Worm (Caenorhabditis elegans) whole organism, late embryonic: ENCODE results near the gene lin-18.

Source experiments
- F13H6.1 ChIP-seq: sonication (generic microtip); optimal IDR thresholded peaks from 2 replicates; lab custom pipeline; 2016; ENCODE audit warnings: missing genetic modification characterization, missing compliant biosample characterization
- K02D7.2 ChIP-seq: sonication (generic microtip); optimal IDR thresholded peaks from 2 replicates; lab custom pipeline; 2017; ENCODE audit warnings: mild to moderate bottlenecking, missing genetic modification characterization, missing compliant biosample characterization
- Y22D7AL.16 ChIP-seq: sonication (generic microtip); optimal IDR thresholded peaks from 2 replicates; lab custom pipeline; 2016; ENCODE audit warnings: missing genetic modification characterization, missing compliant biosample characterization
- ceh-19 ChIP-seq: fragments of 200-800 bp; sonication (Bioruptor generic); optimal IDR thresholded peaks from 2 replicates; lab custom pipeline; 2018; ENCODE audit warnings: mild to moderate bottlenecking, missing genetic modification characterization, missing compliant biosample characterization
- ceh-2 ChIP-seq: sonication (generic microtip); optimal IDR thresholded peaks from 2 replicates; lab custom pipeline; 2016; ENCODE audit warnings: missing genotype, missing genetic modification characterization, missing compliant biosample characterization
- ceh-22 ChIP-seq: sonication (generic microtip); optimal IDR thresholded peaks from 2 replicates; lab custom pipeline; 2017; ENCODE audit warnings: missing biosample characterization, missing genetic modification characterization
- ceh-31 ChIP-seq: sonication (generic microtip); optimal IDR thresholded peaks from 2 replicates; lab custom pipeline; 2016; ENCODE audit warnings: missing genetic modification characterization, missing compliant biosample characterization
- ceh-34 ChIP-seq: sonication (generic microtip); optimal IDR thresholded peaks from 2 replicates; lab custom pipeline; 2016; ENCODE audit warnings: mild to moderate bottlenecking, missing genetic modification characterization, missing compliant biosample characterization
- ceh-6 ChIP-seq: fragments of 200-800 bp; sonication (Bioruptor generic); optimal IDR thresholded peaks from 2 replicates; lab custom pipeline; 2018; ENCODE audit warnings: mild to moderate bottlenecking, missing genetic modification characterization, missing compliant biosample characterization
- che-1 ChIP-seq: sonication (generic microtip); optimal IDR thresholded peaks from 2 replicates; lab custom pipeline; 2016; ENCODE audit warnings: mild to moderate bottlenecking, missing genetic modification characterization, missing compliant biosample characterization
- dmd-4 ChIP-seq: sonication (generic microtip); optimal IDR thresholded peaks from 2 replicates; lab custom pipeline; 2016; ENCODE audit warnings: borderline replicate concordance, missing genetic modification characterization, missing compliant biosample characterization
- dve-1 ChIP-seq: sonication (generic microtip); optimal IDR thresholded peaks from 2 replicates; lab custom pipeline; 2017; ENCODE audit warnings: antibody characterized with exemption, mild to moderate bottlenecking, missing genetic modification characterization, missing compliant biosample characterization
- elt-4 ChIP-seq: sonication (generic microtip); optimal IDR thresholded peaks from 2 replicates; lab custom pipeline; 2016; ENCODE audit warnings: missing genetic modification characterization, missing compliant biosample characterization
- ets-4 ChIP-seq: sonication (generic microtip); optimal IDR thresholded peaks from 2 replicates; lab custom pipeline; 2016; ENCODE audit warnings: missing genetic modification characterization, missing compliant biosample characterization
- eyg-1 ChIP-seq: sonication (generic microtip); optimal IDR thresholded peaks from 2 replicates; lab custom pipeline; 2016; ENCODE audit warnings: missing genotype, missing genetic modification characterization, missing compliant biosample characterization
- fkh-10 ChIP-seq: fragments of 150-350 bp; optimal IDR thresholded peaks from 2 replicates; lab custom pipeline; 2014; ENCODE audit warnings: missing biosample characterization, missing genetic modification reagents, missing genetic modification characterization
- fkh-6 ChIP-seq: sonication (generic microtip); optimal IDR thresholded peaks from 2 replicates; lab custom pipeline; 2016; ENCODE audit warnings: missing genetic modification characterization, missing compliant biosample characterization
- gmeb-2 ChIP-seq: sonication (generic microtip); optimal IDR thresholded peaks from 2 replicates; lab custom pipeline; 2016; ENCODE audit warnings: missing genetic modification characterization, inconsistent platforms, missing compliant biosample characterization
- hlh-15 ChIP-seq: sonication (generic microtip); optimal IDR thresholded peaks from 2 replicates; lab custom pipeline; 2016; ENCODE audit warnings: missing genetic modification characterization, missing compliant biosample characterization
- hlh-6 ChIP-seq: sonication (generic microtip); optimal IDR thresholded peaks from 2 replicates; lab custom pipeline; 2016; ENCODE audit warnings: missing genotype, missing genetic modification characterization, missing compliant biosample characterization
- hlh-8 ChIP-seq: sonication (generic microtip); optimal IDR thresholded peaks from 2 replicates; lab custom pipeline; 2016; ENCODE audit warnings: missing genotype, missing genetic modification characterization, missing compliant biosample characterization
- lin-11 ChIP-seq: fragments of 200-800 bp; sonication (Bioruptor generic); optimal IDR thresholded peaks from 2 replicates; lab custom pipeline; 2018; ENCODE audit warnings: mild to moderate bottlenecking, missing genetic modification characterization, missing compliant biosample characterization
- mec-3 ChIP-seq: sonication (generic microtip); optimal IDR thresholded peaks from 2 replicates; lab custom pipeline; 2016; ENCODE audit warnings: borderline replicate concordance, missing genetic modification characterization, missing compliant biosample characterization
- nfya-1 ChIP-seq: sonication (generic microtip); optimal IDR thresholded peaks from 2 replicates; lab custom pipeline; 2017; ENCODE audit warnings: missing genetic modification characterization, mild to moderate bottlenecking, missing compliant biosample characterization, antibody characterized with exemption, moderate library complexity
- npax-4 ChIP-seq: sonication (generic microtip); optimal IDR thresholded peaks from 2 replicates; lab custom pipeline; 2016; ENCODE audit warnings: missing genetic modification characterization, missing compliant biosample characterization
- pax-1 ChIP-seq: fragments of 150-350 bp; optimal IDR thresholded peaks from 2 replicates; lab custom pipeline; 2014; ENCODE audit warnings: missing biosample characterization, missing genetic modification characterization
- pha-2 ChIP-seq: sonication (generic microtip); optimal IDR thresholded peaks from 2 replicates; lab custom pipeline; 2017; ENCODE audit warnings: mild to moderate bottlenecking, missing genetic modification characterization, missing compliant biosample characterization
- pha-4 ChIP-seq: fragments of 150-350 bp; optimal IDR thresholded peaks from 2 replicates; lab custom pipeline; 2018; ENCODE audit warnings: missing biosample characterization, missing genetic modification reagents, missing genetic modification characterization
- pqm-1 ChIP-seq: sonication (generic microtip); optimal IDR thresholded peaks from 2 replicates; lab custom pipeline; 2016; ENCODE audit warnings: missing genetic modification characterization, missing compliant biosample characterization
- ref-2 ChIP-seq: sonication (generic microtip); optimal IDR thresholded peaks from 2 replicates; lab custom pipeline; 2016; ENCODE audit warnings: missing genetic modification characterization, missing compliant biosample characterization
- tbx-2 ChIP-seq: sonication (generic microtip); optimal IDR thresholded peaks from 2 replicates; lab custom pipeline; 2016; ENCODE audit warnings: missing genetic modification characterization, missing compliant biosample characterization
- unc-42 ChIP-seq: sonication (generic microtip); optimal IDR thresholded peaks from 2 replicates; lab custom pipeline; 2016; ENCODE audit warnings: missing genotype, missing genetic modification characterization, missing compliant biosample characterization
- unc-55 ChIP-seq: sonication (generic microtip); optimal IDR thresholded peaks from 2 replicates; lab custom pipeline; 2017; ENCODE audit warnings: missing biosample characterization, missing genetic modification reagents, missing genetic modification characterization
- zip-5 ChIP-seq: sonication (generic microtip); optimal IDR thresholded peaks from 2 replicates; lab custom pipeline; 2016; ENCODE audit warnings: missing genetic modification characterization, missing compliant biosample characterization
- ztf-16 ChIP-seq: sonication (generic microtip); optimal IDR thresholded peaks from 2 replicates; lab custom pipeline; 2017; ENCODE audit warnings: missing genetic modification characterization, missing compliant biosample characterization

Gene lin-18

ce11 chrX:3945681-3946080 lies 12.7 kb upstream of the lin-18 start (continued):
- TF ChIP-seq gmeb-2 (no peak), nfya-1 (peak; percentile 57), unc-55 (GFP tag; lab: Kevin White, UChicago) (peak; percentile 23), ref-2 (tag; lab: Kevin White, UChicago) (no peak), hlh-15 (no peak), lin-11 (tag; lab: Kevin White, UChicago) (no peak), unc-42 (tag; lab: Kevin White, UChicago) (peak; percentile 42)

ce11 chrX:3949026-3949425 lies 9.3 kb upstream of the lin-18 start:
- TF ChIP-seq ceh-22 (no peak), F13H6.1 (tag; lab: Kevin White, UChicago) (no peak)

- no peak for TF ChIP-seq che-1
- TF ChIP-seq ceh-2, result no peak
- no peak for TF ChIP-seq fkh-6 (tag; lab: Kevin White, UChicago)
- TF ChIP-seq ets-4 (tag; lab: Kevin White, UChicago), result no peak
- no peak for TF ChIP-seq pha-2
- TF ChIP-seq unc-42 (tag; lab: Kevin White, UChicago), result no peak
- TF ChIP-seq pha-4 (tag; lab: Kevin White, UChicago), result no peak
- no peak for TF ChIP-seq dmd-4
- TF ChIP-seq ceh-34 (tag; lab: Kevin White, UChicago), result no peak
These were observed 8.6 kb upstream of the lin-18 start for ce11 chrX:3949763-3950162.

- TF ChIP-seq Y22D7AL.16 (tag; lab: Kevin White, UChicago) (no peak), ceh-34 (tag; lab: Kevin White, UChicago) (no peak), lin-11 (tag; lab: Kevin White, UChicago) (no peak), dve-1 (tag; lab: Kevin White, UChicago) (no peak), nfya-1 (no peak), zip-5 (tag; lab: Kevin White, UChicago) (no peak), K02D7.2 (tag; lab: Kevin White, UChicago) (no peak), ztf-16 (tag; lab: Kevin White, UChicago) (no peak), F13H6.1 (tag; lab: Kevin White, UChicago) (no peak), ceh-19 (GFP tag; lab: Kevin White, UChicago) (no peak), eyg-1 (tag; lab: Kevin White, UChicago) (no peak), ceh-6 (GFP tag; lab: Kevin White, UChicago) (no peak), hlh-6 (tag; lab: Kevin White, UChicago) (no peak), npax-4 (no peak), pqm-1 (tag; lab: Kevin White, UChicago) (no peak), ref-2 (tag; lab: Kevin White, UChicago) (no peak)
- TF ChIP-seq, all 69 proteins: peak for 0
These were observed 5.6 kb upstream of the lin-18 start for ce11 chrX:3952737-3953136.

ce11 chrX:3957475-3958204 lies 712 bp upstream of the lin-18 start:
- TF ChIP-seq unc-42 (tag; lab: Kevin White, UChicago), result peak; percentile 99
- no peak for TF ChIP-seq Y22D7AL.16 (tag; lab: Kevin White, UChicago)
- no peak for TF ChIP-seq mec-3 (tag; lab: Kevin White, UChicago)
- TF ChIP-seq hlh-15, result no peak
- TF ChIP-seq pax-1 (tag; lab: Kevin White, UChicago), result no peak
- no peak for TF ChIP-seq ceh-2
- TF ChIP-seq elt-4 (tag; lab: Kevin White, UChicago), result no peak
- no peak for TF ChIP-seq pha-4 (tag; lab: Kevin White, UChicago)
- TF ChIP-seq tbx-2, result no peak
- peak; percentile 47 for TF ChIP-seq ceh-31 (tag; lab: Kevin White, UChicago)
- no peak for TF ChIP-seq fkh-10
- TF ChIP-seq hlh-8 (tag; lab: Kevin White, UChicago), result no peak
- TF ChIP-seq, all 69 proteins: peak for 2
